Fruit fly (Drosophila melanogaster): ENCODE measurements around the gene CG3638.
A peak's percentile ranks its signal among the peaks of the same experiment; 100 is the strongest.

CG3638 gene

dm6 chrX:1256131-1256530 is 19.6 kb upstream of the CG3638 start (continued):
- no peak for TF ChIP-seq CG31441 (GFP tag; IDR thresholded peaks at IDR 0.05)
- no peak for TF ChIP-seq CG10366 (GFP tag; IDR thresholded peaks at IDR 0.05)
- no peak for TF ChIP-seq abd-A (tag; optimal IDR thresholded peaks at IDR 0.05)
- peak; percentile 2 for TF ChIP-seq CG12769 (tag; optimal IDR thresholded peaks at IDR 0.05)
- TF ChIP-seq CG11247 (GFP tag; IDR thresholded peaks at IDR 0.05), result no peak
- TF ChIP-seq CG10565 (GFP tag; optimal IDR thresholded peaks at IDR 0.05), result no peak
- no peak for TF ChIP-seq caup (GFP tag; optimal IDR thresholded peaks at IDR 0.05; ENCODE audit: severe bottlenecking)

dm6 chrX:1252961-1253360 is 16.5 kb upstream of the CG3638 start:
- TF ChIP-seq bab2 (GFP tag; optimal IDR thresholded peaks at IDR 0.05), result no peak
- no peak for TF ChIP-seq dpn (GFP tag; optimal IDR thresholded peaks at IDR 0.05)
- TF ChIP-seq otp (GFP tag; IDR thresholded peaks at IDR 0.05), result no peak
- no peak for TF ChIP-seq row (GFP tag; IDR thresholded peaks at IDR 0.05)
- no peak for TF ChIP-seq gsb-n (tag; optimal IDR thresholded peaks at IDR 0.05)
- no peak for TF ChIP-seq sens-2 (GFP tag; IDR thresholded peaks at IDR 0.05)
- no peak for TF ChIP-seq pb (GFP tag; optimal IDR thresholded peaks at IDR 0.05)
- no peak for TF ChIP-seq nmo (GFP tag; optimal IDR thresholded peaks at IDR 0.05)
- no peak for TF ChIP-seq fd3F (GFP tag; optimal IDR thresholded peaks at IDR 0.05)
- TF ChIP-seq CG13894 (tag; optimal IDR thresholded peaks at IDR 0.05), result no peak
- TF ChIP-seq pros (GFP tag; optimal IDR thresholded peaks at IDR 0.05), result peak; percentile 37
- no peak for TF ChIP-seq HLH54F (GFP tag; optimal IDR thresholded peaks at IDR 0.05)
- no peak for TF ChIP-seq CG10431 (GFP tag; optimal IDR thresholded peaks at IDR 0.05)
- TF ChIP-seq CG32532 (GFP tag; IDR thresholded peaks at IDR 0.05), result no peak
- peak; percentile 27 for TF ChIP-seq lab (GFP tag; optimal IDR thresholded peaks at IDR 0.05)
- peak; percentile 27 for TF ChIP-seq nerfin-1 (tag; optimal IDR thresholded peaks at IDR 0.05)
- TF ChIP-seq CG8924 (tag; optimal IDR thresholded peaks at IDR 0.05), result no peak
- TF ChIP-seq CG32767 (GFP tag; IDR thresholded peaks at IDR 0.05), result no peak
- no peak for TF ChIP-seq CG4360 (GFP tag; IDR thresholded peaks at IDR 0.05)
- peak; percentile 54; the same call in 1 of the 2 replicates for TF ChIP-seq crol (GFP tag; IDR thresholded peaks at IDR 0.05)
- TF ChIP-seq Hey (tag; optimal IDR thresholded peaks at IDR 0.05), result no peak
- no peak for TF ChIP-seq her (GFP tag; optimal IDR thresholded peaks at IDR 0.05)
- no peak for TF ChIP-seq ERR (GFP tag; optimal IDR thresholded peaks at IDR 0.05)
- no peak for TF ChIP-seq Hmr (GFP tag; optimal IDR thresholded peaks at IDR 0.05)
- no peak for TF ChIP-seq H2.0 (GFP tag; IDR thresholded peaks at IDR 0.05)
- no peak for TF ChIP-seq CG43689 (GFP tag; IDR thresholded peaks at IDR 0.05)
- no peak for TF ChIP-seq Sin3A (optimal IDR thresholded peaks at IDR 0.05)
- no peak for TF ChIP-seq Med (GFP tag)
- no peak for TF ChIP-seq PHDP (tag; optimal IDR thresholded peaks at IDR 0.05)
- TF ChIP-seq cg (GFP tag; optimal IDR thresholded peaks at IDR 0.05), result peak; percentile 31

dm6 chrX:1250104-1250503 is 13.6 kb upstream of the CG3638 start:
- TF ChIP-seq CG8281 (tag; optimal IDR thresholded peaks at IDR 0.05) (peak; percentile 67), sr (GFP tag; IDR thresholded peaks at IDR 0.05) (peak; percentile 52; the same call in 1 of the 3 replicates), toy (GFP tag; IDR thresholded peaks at IDR 0.05) (no peak)

All from whole organism, embryonic.